Fruit fly (Drosophila melanogaster) whole organism, pupa: ENCODE results near the gene santa-maria.

Experiments used
- CG10348 ChIP-seq: fragments of 200-800 bp; sonication (Bioruptor generic); IDR thresholded peaks from 2 replicates; pipeline ENCODE4 v1.3.6; 2022; ENCODE audit warnings: missing biosample characterization, missing genetic modification characterization
- CG12605 ChIP-seq: fragments of 200-800 bp; sonication (Bioruptor generic); IDR thresholded peaks from 2 replicates; pipeline ENCODE4 v1.3.6; 2022; ENCODE audit warnings: missing biosample characterization, missing genetic modification characterization
- CG13204 ChIP-seq: fragments of 200-800 bp; sonication (Bioruptor generic); optimal IDR thresholded peaks from 2 replicates; lab custom pipeline; 2018; ENCODE audit warnings: missing biosample characterization, mild to moderate bottlenecking, missing genetic modification characterization, moderate library complexity
- CG14655 ChIP-seq: fragments of 200-800 bp; sonication (Bioruptor generic); optimal IDR thresholded peaks from 3 replicates; lab custom pipeline; 2017; ENCODE audit warnings: mild to moderate bottlenecking, missing biosample characterization, missing genetic modification reagents, missing genetic modification characterization
- CG15710 ChIP-seq: fragments of 200-800 bp; sonication (Bioruptor generic); optimal IDR thresholded peaks from 2 replicates; lab custom pipeline; 2018; ENCODE audit warnings: missing biosample characterization, mild to moderate bottlenecking, missing genetic modification characterization, moderate library complexity
- CG17806 ChIP-seq: fragments of 200-800 bp; sonication (Bioruptor generic); optimal IDR thresholded peaks from 2 replicates; lab custom pipeline; 2018; ENCODE audit warnings: missing biosample characterization, mild to moderate bottlenecking, missing genetic modification characterization, moderate library complexity
- CG32121 ChIP-seq: fragments of 200-800 bp; sonication (Bioruptor generic); IDR thresholded peaks from 2 replicates; pipeline ENCODE4 v1.3.6; 2022; ENCODE audit warnings: missing biosample characterization, missing genetic modification characterization
- CG34367 ChIP-seq: fragments of 200-800 bp; sonication (Bioruptor generic); optimal IDR thresholded peaks from 2 replicates; lab custom pipeline; 2018; ENCODE audit warnings: missing biosample characterization, mild to moderate bottlenecking, missing genetic modification characterization
- CG4496 ChIP-seq: fragments of 200-800 bp; sonication (Bioruptor generic); IDR thresholded peaks from 3 replicates; pipeline ENCODE4 v1.3.6; 2022; ENCODE audit warnings: missing biosample characterization, missing genetic modification characterization
- CG8159 ChIP-seq: fragments of 200-800 bp; sonication (Bioruptor generic); optimal IDR thresholded peaks from 3 replicates; lab custom pipeline; 2018; ENCODE audit warnings: missing biosample characterization, mild to moderate bottlenecking, missing genetic modification characterization, moderate library complexity
- CG8301 ChIP-seq: fragments of 200-800 bp; sonication (Bioruptor generic); optimal IDR thresholded peaks from 2 replicates; lab custom pipeline; 2018; ENCODE audit warnings: missing biosample characterization, mild to moderate bottlenecking, missing genetic modification characterization
- CG9948 ChIP-seq: fragments of 200-800 bp; sonication (Bioruptor generic); optimal IDR thresholded peaks from 2 replicates; lab custom pipeline; 2018; ENCODE audit warnings: missing biosample characterization, mild to moderate bottlenecking, missing genetic modification characterization, moderate library complexity
- D1 ChIP-seq: fragments of 200-800 bp; sonication (Bioruptor generic); optimal IDR thresholded peaks from 2 replicates; lab custom pipeline; 2018; ENCODE audit warnings: missing biosample characterization, mild to moderate bottlenecking, missing genetic modification characterization, moderate library complexity
- EcR ChIP-seq: fragments of 200-800 bp; sonication (Bioruptor generic); optimal IDR thresholded peaks from 3 replicates; lab custom pipeline; 2019; ENCODE audit warnings: missing biosample characterization, missing genetic modification characterization, mild to moderate bottlenecking, moderate library complexity, missing genetic modification reagents
- Ets98B ChIP-seq: fragments of 200-800 bp; sonication (Bioruptor generic); IDR thresholded peaks from 2 replicates; pipeline ENCODE4 v1.3.6; 2022; ENCODE audit warnings: missing biosample characterization, missing genetic modification characterization
- Pif1A ChIP-seq: fragments of 200-800 bp; sonication (Bioruptor generic); optimal IDR thresholded peaks from 3 replicates; lab custom pipeline; 2016; ENCODE audit warnings: missing biosample characterization, missing genetic modification characterization
- Pif1B ChIP-seq: fragments of 200-800 bp; sonication (Bioruptor generic); optimal IDR thresholded peaks from 3 replicates; lab custom pipeline; 2016; ENCODE audit warnings: missing biosample characterization, missing genetic modification characterization
- Snoo ChIP-seq: fragments of 200-800 bp; sonication (Bioruptor generic); optimal IDR thresholded peaks from 3 replicates; lab custom pipeline; 2017; ENCODE audit warnings: missing biosample characterization, mild to moderate bottlenecking, missing genetic modification characterization, inconsistent platforms
- fd96Ca ChIP-seq: fragments of 200-800 bp; sonication (Bioruptor generic); IDR thresholded peaks from 3 replicates; pipeline ENCODE4 v1.3.6; 2022; ENCODE audit warnings: missing biosample characterization, missing genetic modification characterization
- gl ChIP-seq: fragments of 200-800 bp; sonication (Bioruptor generic); optimal IDR thresholded peaks from 2 replicates; lab custom pipeline; 2018; ENCODE audit warnings: missing biosample characterization, mild to moderate bottlenecking, missing genetic modification characterization
- rn ChIP-seq: fragments of 200-800 bp; sonication (Bioruptor generic); IDR thresholded peaks from 2 replicates; pipeline ENCODE4 v1.3.6; 2022; ENCODE audit warnings: missing biosample characterization, missing genetic modification characterization

Gene santa-maria

DNA sequence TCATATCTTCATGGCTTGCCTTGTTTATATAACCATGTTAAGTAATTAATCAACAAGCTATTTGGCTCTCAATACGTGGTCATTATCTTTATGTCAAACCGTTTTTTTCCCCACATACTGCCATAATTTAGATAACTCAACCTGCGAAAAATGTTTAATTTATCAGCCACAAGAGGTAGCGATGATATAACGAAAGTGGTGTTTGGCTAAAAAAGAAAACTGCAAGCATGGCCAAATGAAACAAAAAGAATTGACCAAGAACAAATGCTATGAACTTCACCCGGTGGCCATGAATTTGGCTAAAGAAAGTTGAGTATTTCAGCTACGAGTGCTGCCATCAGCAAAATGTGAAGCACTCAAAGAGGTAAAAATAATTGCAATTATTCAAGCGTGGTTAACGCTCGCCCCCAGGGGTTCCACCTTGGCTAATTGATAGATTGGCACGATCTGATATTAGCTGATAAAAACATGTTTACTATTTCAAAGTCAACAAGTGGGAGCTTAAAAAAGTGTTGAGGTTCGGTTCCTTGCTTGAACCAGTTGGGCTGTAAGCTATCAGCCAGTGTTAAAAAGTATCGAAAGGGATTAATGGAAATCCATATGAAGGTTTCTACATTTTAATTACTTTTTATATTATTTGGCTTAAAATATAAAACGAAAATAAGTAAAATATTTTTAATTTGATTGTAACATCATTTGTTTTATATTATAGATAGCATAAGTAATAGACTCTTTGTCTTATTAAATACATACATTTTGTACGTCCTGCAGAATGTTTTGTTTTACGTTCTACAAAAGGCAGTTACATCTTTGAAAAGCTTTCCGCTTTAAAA, 14.3 kb downstream of the santa-maria start:
- TF ChIP-seq CG34367 (tag; lab: Kevin White, UChicago) (peak; percentile 20), gl (tag; lab: Kevin White, UChicago) (no peak), CG14655 (peak; percentile 18), Pif1B (no peak), CG12605 (GFP tag; lab: Robert Waterston, UW) (peak; percentile 35; the same call in 1 of the 2 replicates), Ets98B (GFP tag; lab: Robert Waterston, UW) (peak; percentile 48), EcR (GFP tag; lab: Kevin White, UChicago) (no peak), fd96Ca (no peak), rn (GFP tag; lab: Robert Waterston, UW) (no peak), CG10348 (no peak), CG4496 (peak; percentile 67)

DNA sequence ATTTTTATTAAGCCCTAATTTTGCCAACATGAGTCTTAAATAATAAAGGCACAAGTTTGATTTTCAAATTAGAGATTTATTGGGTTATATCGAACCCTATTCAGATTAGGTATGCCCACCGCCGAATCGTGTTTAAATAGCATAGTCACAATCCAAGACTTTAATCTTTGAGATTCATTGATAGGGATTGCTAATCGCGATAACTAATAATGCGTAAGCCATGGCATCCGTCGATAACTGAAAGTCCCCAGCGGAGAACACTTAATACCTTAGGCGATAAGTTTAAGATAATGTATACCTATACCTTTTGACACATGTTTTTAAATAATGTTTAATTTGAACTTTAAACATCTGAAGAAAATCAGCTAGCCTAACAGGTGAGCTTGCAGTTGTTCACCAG, 15.6 kb downstream of the santa-maria start:
- no peak for TF ChIP-seq CG4496
- TF ChIP-seq gl (tag; lab: Kevin White, UChicago) = no peak
- no peak for TF ChIP-seq D1 (tag; lab: Kevin White, UChicago)
- TF ChIP-seq CG34367 (tag; lab: Kevin White, UChicago) = no peak
- no peak for TF ChIP-seq CG17806 (tag; lab: Kevin White, UChicago)
- TF ChIP-seq EcR (GFP tag; lab: Kevin White, UChicago) = no peak
- no peak for TF ChIP-seq CG14655

dm6 chr2L:7434737-7435356, 16.2 kb downstream of the santa-maria start:
- TF ChIP-seq CG9948 (tag; lab: Kevin White, UChicago) (no peak), CG13204 (no peak), CG15710 (tag; lab: Kevin White, UChicago) (peak; percentile 51), Ets98B (GFP tag; lab: Robert Waterston, UW) (peak; percentile 26; the same call in 1 of the 2 replicates), CG14655 (peak; percentile 48), CG8159 (tag; lab: Kevin White, UChicago) (peak; percentile 37), Snoo (tag; lab: Kevin White, UChicago) (peak; percentile 27), D1 (tag; lab: Kevin White, UChicago) (no peak), Pif1A (GFP tag; lab: Kevin White, UChicago) (peak; percentile 22), CG10348 (no peak), Pif1B (peak; percentile 13), CG12605 (GFP tag; lab: Robert Waterston, UW) (peak; percentile 57), CG17806 (tag; lab: Kevin White, UChicago) (peak; percentile 31), fd96Ca (no peak), CG4496 (no peak; the same call in 1 of the 3 replicates), CG32121 (GFP tag; lab: Robert Waterston, UW) (peak; percentile 47), rn (GFP tag; lab: Robert Waterston, UW) (no peak), gl (tag; lab: Kevin White, UChicago) (peak; percentile 41), CG34367 (tag; lab: Kevin White, UChicago) (peak; percentile 35), EcR (GFP tag; lab: Kevin White, UChicago) (no peak), CG8301 (tag; lab: Kevin White, UChicago) (peak; percentile 28)

dm6 chr2L:7433957-7434736, 16.9 kb downstream of the santa-maria start:
- TF ChIP-seq Snoo (tag; lab: Kevin White, UChicago) = no peak
- peak; percentile 25 for TF ChIP-seq CG14655
- TF ChIP-seq Pif1B = no peak
- peak; percentile 49 for TF ChIP-seq Ets98B (GFP tag; lab: Robert Waterston, UW)
- peak; percentile 49; the same call in 1 of the 2 replicates for TF ChIP-seq CG32121 (GFP tag; lab: Robert Waterston, UW)
- peak; percentile 49 for TF ChIP-seq Pif1A (GFP tag; lab: Kevin White, UChicago)
- TF ChIP-seq CG34367 (tag; lab: Kevin White, UChicago) = peak; percentile 25
- peak; percentile 38 for TF ChIP-seq CG15710 (tag; lab: Kevin White, UChicago)

DNA sequence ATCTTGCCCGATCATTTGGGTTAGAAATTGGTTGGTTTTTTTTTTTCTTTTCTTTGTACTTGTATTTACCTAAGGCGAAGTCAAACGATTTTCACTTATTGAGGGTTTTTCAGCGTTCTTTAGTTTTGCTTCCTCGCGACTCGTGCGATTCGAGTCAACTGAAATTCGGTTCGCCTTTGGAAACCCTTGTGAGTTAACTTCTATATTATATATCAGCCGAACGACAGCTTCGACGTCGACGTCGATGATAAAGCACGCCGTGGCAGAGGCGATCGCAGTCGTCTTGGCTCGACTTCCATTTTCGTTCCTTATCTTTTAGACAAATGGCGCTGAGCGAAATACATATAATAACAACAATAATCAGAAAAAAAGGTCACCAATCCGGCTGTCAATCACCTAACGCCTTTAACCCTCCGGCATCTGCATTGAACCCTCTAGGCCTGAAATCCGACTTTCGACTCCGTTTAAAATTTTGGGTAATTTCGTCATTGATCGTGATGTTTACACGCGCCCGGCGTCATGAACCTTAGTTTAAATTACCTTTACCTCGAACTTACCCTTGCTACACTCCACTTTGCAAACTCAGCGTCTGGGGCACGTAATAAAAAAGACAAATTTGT, 17.6 kb downstream of the santa-maria start, which contains the start of gene CG5958:
CG5958 (minus strand) TSS at position 180 of the 620 bp plus-strand sequence.
- TF ChIP-seq EcR (GFP tag; lab: Kevin White, UChicago) (peak; percentile 43), CG4496 (no peak), CG34367 (tag; lab: Kevin White, UChicago) (no peak)
